Fruit fly (Drosophila melanogaster) S2 (cell line): ENCODE data around the gene CG42542.

Experiments used
- CG8478 ChIP-seq: fragments of >200 bp; optimal IDR thresholded peaks from 2 replicates; lab custom pipeline; 2018
- CTCF ChIP-seq, 2 experiments: fragments of >200 bp; optimal IDR thresholded peaks; 2 replicates each; lab custom pipeline; 2018

DNA sequence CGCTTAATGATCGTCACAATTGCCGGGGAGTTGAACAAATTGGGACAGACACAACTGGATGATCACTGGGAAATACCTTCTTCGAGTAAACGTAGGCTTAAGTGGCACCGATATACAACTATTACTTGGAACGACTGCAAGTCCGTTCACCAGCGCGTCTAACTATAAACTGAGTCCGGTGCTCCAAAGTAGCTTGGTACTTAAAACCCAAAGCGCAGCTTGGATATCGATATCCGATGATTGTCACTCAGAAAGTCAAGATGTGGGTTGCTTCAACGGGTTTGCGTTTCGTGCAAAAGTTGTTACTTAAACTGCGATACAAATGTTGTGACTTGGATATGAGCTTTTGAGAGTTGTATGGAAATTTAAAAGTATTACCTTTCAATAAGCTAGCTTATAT, 9.9 kb downstream of the CG42542 start, which contains the start of gene Spn88Ea:
- TF ChIP-seq CG8478 (no peak), CTCF (optimal IDR thresholded peaks at IDR 0.05; lab: Kevin White, UChicago) (no peak)
